Worm (Caenorhabditis elegans) whole organism, L4 larva: ENCODE results near the gene skr-9.

Experiments used
- F26F4.8 ChIP-seq: fragments of 200-800 bp; sonication (Bioruptor generic); conservative IDR thresholded peaks from 2 replicates; pipeline ENCODE4 v1.3.6; 2022; ENCODE audit warnings: missing genetic modification characterization, missing compliant biosample characterization
- F49E8.2 ChIP-seq: sonication (generic microtip); optimal IDR thresholded peaks from 2 replicates; lab custom pipeline; 2016; ENCODE audit warnings: missing compliant biosample characterization, mild to moderate bottlenecking, missing genetic modification characterization, borderline replicate concordance
- aly-2 ChIP-seq: sonication (generic microtip); optimal IDR thresholded peaks from 2 replicates; lab custom pipeline; 2018; ENCODE audit warnings: missing biosample characterization, missing genetic modification characterization
- ceh-20 ChIP-seq: fragments of 200-800 bp; sonication (Bioruptor generic); IDR thresholded peaks from 2 replicates; pipeline ENCODE4 v1.3.6; 2022; ENCODE audit warnings: missing genetic modification reagents, missing genetic modification characterization, missing compliant biosample characterization
- fkh-10 ChIP-seq: fragments of 150-350 bp; optimal IDR thresholded peaks from 2 replicates; lab custom pipeline; 2014; ENCODE audit warnings: missing biosample characterization, missing genetic modification reagents, missing genetic modification characterization
- hlh-30 ChIP-seq: sonication (generic microtip); optimal IDR thresholded peaks from 2 replicates; lab custom pipeline; 2017; ENCODE audit warnings: antibody characterized with exemption, mild to moderate bottlenecking, missing genetic modification characterization, missing compliant biosample characterization; ENCODE audit not compliant: insufficient read depth
- lin-13 ChIP-seq: fragments of 150-350 bp; optimal IDR thresholded peaks from 2 replicates; lab custom pipeline; 2014; ENCODE audit warnings: missing biosample characterization, missing genetic modification reagents, missing genetic modification characterization
- lsy-2 ChIP-seq, 2 experiments: fragments of 150-350 bp in 1 of 2; sonication (generic microtip) in 1 of 2; optimal IDR thresholded peaks; 2 replicates each; lab custom pipeline; 2014 to 2017; ENCODE audit warnings: missing biosample characterization in 2 of 2, missing genetic modification characterization in 2 of 2
- madf-9 ChIP-seq: fragments of 200-800 bp; sonication (Bioruptor generic); conservative IDR thresholded peaks from 2 replicates; pipeline ENCODE4 v1.3.6; 2022; ENCODE audit warnings: missing genetic modification reagents, missing genetic modification characterization, missing compliant biosample characterization
- nhr-25 ChIP-seq: sonication (generic microtip); optimal IDR thresholded peaks from 2 replicates; lab custom pipeline; 2017; ENCODE audit warnings: missing genetic modification characterization, mild to moderate bottlenecking, missing compliant biosample characterization, antibody characterized with exemption, moderate library complexity, borderline replicate concordance; ENCODE audit not compliant: insufficient read depth
- pqm-1 ChIP-seq: sonication (generic microtip); optimal IDR thresholded peaks from 2 replicates; lab custom pipeline; 2017; ENCODE audit warnings: missing biosample characterization, missing genetic modification characterization
- snpc-4 ChIP-seq: fragments of 150-350 bp; optimal IDR thresholded peaks from 2 replicates; lab custom pipeline; 2014; ENCODE audit warnings: missing biosample characterization, missing genetic modification characterization
- ztf-11 ChIP-seq: fragments of 150-350 bp; optimal IDR thresholded peaks from 2 replicates; lab custom pipeline; 2014; ENCODE audit warnings: missing biosample characterization, missing genetic modification characterization

- no peak for TF ChIP-seq ztf-11 (tag; lab: Kevin White, UChicago)
- no peak for TF ChIP-seq F26F4.8
- no peak for TF ChIP-seq madf-9 (GFP tag; lab: Robert Waterston, UW)
- TF ChIP-seq pqm-1 (tag; lab: Kevin White, UChicago) = no peak
- no peak for TF ChIP-seq lin-13 (GFP tag; lab: Kevin White, UChicago)
- TF ChIP-seq F49E8.2 (tag; lab: Kevin White, UChicago) = no peak
- TF ChIP-seq nhr-25 (tag; lab: Kevin White, UChicago) = no peak
- TF ChIP-seq snpc-4 (tag; lab: Kevin White, UChicago) = no peak
- no peak for TF ChIP-seq fkh-10 (GFP tag; lab: Kevin White, UChicago)
- TF ChIP-seq lsy-2 (tag; optimal IDR thresholded peaks at IDR 0.05; lab: Kevin White, UChicago) = no peak
- TF ChIP-seq hlh-30 = no peak
- TF ChIP-seq aly-2 = no peak
- TF ChIP-seq ceh-20 = no peak
These were observed 12.5 kb upstream of the skr-9 start, which contains the start of gene Y116A8C.40 for ce11 chrIV:17150871-17151270.
